Fruit fly (Drosophila melanogaster) whole organism, pupa: Measurements from ENCODE around the gene MCTS1.

Source experiments
- CG10348 ChIP-seq: fragments of 200-800 bp; sonication (Bioruptor generic); IDR thresholded peaks from 2 replicates; pipeline ENCODE4 v1.3.6; 2022; ENCODE audit warnings: missing biosample characterization, missing genetic modification characterization
- CG12605 ChIP-seq: fragments of 200-800 bp; sonication (Bioruptor generic); IDR thresholded peaks from 2 replicates; pipeline ENCODE4 v1.3.6; 2022; ENCODE audit warnings: missing biosample characterization, missing genetic modification characterization
- CG13204 ChIP-seq: fragments of 200-800 bp; sonication (Bioruptor generic); optimal IDR thresholded peaks from 2 replicates; lab custom pipeline; 2018; ENCODE audit warnings: missing biosample characterization, mild to moderate bottlenecking, missing genetic modification characterization, moderate library complexity
- CG14655 ChIP-seq: fragments of 200-800 bp; sonication (Bioruptor generic); optimal IDR thresholded peaks from 3 replicates; lab custom pipeline; 2017; ENCODE audit warnings: mild to moderate bottlenecking, missing biosample characterization, missing genetic modification reagents, missing genetic modification characterization
- CG15710 ChIP-seq: fragments of 200-800 bp; sonication (Bioruptor generic); optimal IDR thresholded peaks from 2 replicates; lab custom pipeline; 2018; ENCODE audit warnings: missing biosample characterization, mild to moderate bottlenecking, missing genetic modification characterization, moderate library complexity
- CG17806 ChIP-seq: fragments of 200-800 bp; sonication (Bioruptor generic); optimal IDR thresholded peaks from 2 replicates; lab custom pipeline; 2018; ENCODE audit warnings: missing biosample characterization, mild to moderate bottlenecking, missing genetic modification characterization, moderate library complexity
- CG32121 ChIP-seq: fragments of 200-800 bp; sonication (Bioruptor generic); IDR thresholded peaks from 2 replicates; pipeline ENCODE4 v1.3.6; 2022; ENCODE audit warnings: missing biosample characterization, missing genetic modification characterization
- CG34367 ChIP-seq: fragments of 200-800 bp; sonication (Bioruptor generic); optimal IDR thresholded peaks from 2 replicates; lab custom pipeline; 2018; ENCODE audit warnings: missing biosample characterization, mild to moderate bottlenecking, missing genetic modification characterization
- CG4496 ChIP-seq: fragments of 200-800 bp; sonication (Bioruptor generic); IDR thresholded peaks from 3 replicates; pipeline ENCODE4 v1.3.6; 2022; ENCODE audit warnings: missing biosample characterization, missing genetic modification characterization
- CG8159 ChIP-seq: fragments of 200-800 bp; sonication (Bioruptor generic); optimal IDR thresholded peaks from 3 replicates; lab custom pipeline; 2018; ENCODE audit warnings: missing biosample characterization, mild to moderate bottlenecking, missing genetic modification characterization, moderate library complexity
- CG8301 ChIP-seq: fragments of 200-800 bp; sonication (Bioruptor generic); optimal IDR thresholded peaks from 2 replicates; lab custom pipeline; 2018; ENCODE audit warnings: missing biosample characterization, mild to moderate bottlenecking, missing genetic modification characterization
- CG9948 ChIP-seq: fragments of 200-800 bp; sonication (Bioruptor generic); optimal IDR thresholded peaks from 2 replicates; lab custom pipeline; 2018; ENCODE audit warnings: missing biosample characterization, mild to moderate bottlenecking, missing genetic modification characterization, moderate library complexity
- D1 ChIP-seq: fragments of 200-800 bp; sonication (Bioruptor generic); optimal IDR thresholded peaks from 2 replicates; lab custom pipeline; 2018; ENCODE audit warnings: missing biosample characterization, mild to moderate bottlenecking, missing genetic modification characterization, moderate library complexity
- EcR ChIP-seq: fragments of 200-800 bp; sonication (Bioruptor generic); optimal IDR thresholded peaks from 3 replicates; lab custom pipeline; 2019; ENCODE audit warnings: missing biosample characterization, missing genetic modification characterization, mild to moderate bottlenecking, moderate library complexity, missing genetic modification reagents
- Ets98B ChIP-seq: fragments of 200-800 bp; sonication (Bioruptor generic); IDR thresholded peaks from 2 replicates; pipeline ENCODE4 v1.3.6; 2022; ENCODE audit warnings: missing biosample characterization, missing genetic modification characterization
- Pif1A ChIP-seq: fragments of 200-800 bp; sonication (Bioruptor generic); optimal IDR thresholded peaks from 3 replicates; lab custom pipeline; 2016; ENCODE audit warnings: missing biosample characterization, missing genetic modification characterization
- Pif1B ChIP-seq: fragments of 200-800 bp; sonication (Bioruptor generic); optimal IDR thresholded peaks from 3 replicates; lab custom pipeline; 2016; ENCODE audit warnings: missing biosample characterization, missing genetic modification characterization
- Snoo ChIP-seq: fragments of 200-800 bp; sonication (Bioruptor generic); optimal IDR thresholded peaks from 3 replicates; lab custom pipeline; 2017; ENCODE audit warnings: missing biosample characterization, mild to moderate bottlenecking, missing genetic modification characterization, inconsistent platforms
- fd96Ca ChIP-seq: fragments of 200-800 bp; sonication (Bioruptor generic); IDR thresholded peaks from 3 replicates; pipeline ENCODE4 v1.3.6; 2022; ENCODE audit warnings: missing biosample characterization, missing genetic modification characterization
- gl ChIP-seq: fragments of 200-800 bp; sonication (Bioruptor generic); optimal IDR thresholded peaks from 2 replicates; lab custom pipeline; 2018; ENCODE audit warnings: missing biosample characterization, mild to moderate bottlenecking, missing genetic modification characterization
- rn ChIP-seq: fragments of 200-800 bp; sonication (Bioruptor generic); IDR thresholded peaks from 2 replicates; pipeline ENCODE4 v1.3.6; 2022; ENCODE audit warnings: missing biosample characterization, missing genetic modification characterization

The MCTS1 gene

DNA sequence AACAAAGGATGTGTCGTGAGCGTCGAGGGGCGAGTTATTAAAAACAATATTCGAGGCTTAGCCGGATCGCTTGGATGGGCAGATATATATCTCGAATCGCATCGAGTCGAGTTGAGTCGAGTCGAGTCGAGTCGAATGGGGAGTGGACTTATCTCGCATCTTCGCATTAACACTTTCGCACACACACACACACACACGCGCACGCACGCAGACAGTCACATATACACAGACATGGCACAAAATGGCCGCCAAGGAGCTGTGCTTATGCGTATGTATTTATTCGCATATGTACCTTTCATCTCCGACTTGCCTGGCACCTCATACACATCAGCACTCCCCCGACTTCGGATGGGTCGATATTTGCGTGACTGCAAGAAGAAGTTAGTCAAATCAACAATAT is 39.8 kb upstream of the MCTS1 start:
- TF ChIP-seq fd96Ca (no peak), gl (tag; lab: Kevin White, UChicago) (no peak), CG8301 (tag; lab: Kevin White, UChicago) (no peak), CG34367 (tag; lab: Kevin White, UChicago) (no peak), Pif1B (no peak), CG17806 (tag; lab: Kevin White, UChicago) (no peak), CG32121 (GFP tag; lab: Robert Waterston, UW) (no peak), D1 (tag; lab: Kevin White, UChicago) (no peak), CG12605 (no peak), CG13204 (GFP tag; lab: Kevin White, UChicago) (no peak)
- TF ChIP-seq, all 21 proteins: peak for 0

DNA sequence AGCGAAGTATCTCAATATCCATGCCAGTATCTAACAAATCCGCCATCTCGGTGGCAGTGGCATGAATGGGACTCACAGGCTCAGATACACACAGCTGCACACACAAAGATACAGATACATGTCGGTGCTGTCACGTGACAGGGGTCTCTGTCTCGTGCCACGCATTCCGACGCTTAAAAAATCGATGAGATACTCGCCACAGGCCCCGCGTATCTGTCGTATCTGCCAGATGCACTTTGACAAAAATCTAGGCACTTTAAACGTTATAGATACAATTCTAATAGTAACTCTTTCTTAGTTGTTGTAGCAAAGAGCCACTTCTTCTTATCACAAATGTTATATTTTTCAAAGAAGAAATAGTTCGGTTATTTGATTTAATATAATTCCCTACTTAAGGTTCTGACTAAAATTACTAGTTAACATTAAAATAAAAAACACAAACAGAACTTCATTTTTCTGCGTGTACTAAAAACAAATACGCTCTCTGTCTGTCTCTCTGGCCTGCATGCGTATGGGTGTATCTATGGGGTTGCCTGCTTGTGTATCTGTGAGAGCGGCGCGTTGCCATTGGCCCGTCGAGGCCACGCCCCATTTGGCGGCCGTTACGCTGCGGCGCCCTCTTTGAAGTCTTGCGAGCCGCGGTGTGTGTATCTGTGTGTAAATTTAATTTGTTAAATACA is 36.8 kb upstream of the MCTS1 start, which contains the start of gene CG4766:
CG4766 (minus strand) TSS at position 51 of the 680 bp plus-strand sequence.
- TF ChIP-seq CG9948 (tag; lab: Kevin White, UChicago) (peak; percentile 78), CG14655 (peak; percentile 85), CG32121 (GFP tag; lab: Robert Waterston, UW) (peak; percentile 92), Snoo (tag; lab: Kevin White, UChicago) (peak; percentile 86), CG13204 (GFP tag; lab: Kevin White, UChicago) (no peak), D1 (tag; lab: Kevin White, UChicago) (no peak), Pif1A (GFP tag; lab: Kevin White, UChicago) (peak; percentile 88), CG34367 (tag; lab: Kevin White, UChicago) (peak; percentile 69), fd96Ca (peak; percentile 36; the same call in 1 of the 3 replicates), CG15710 (tag; lab: Kevin White, UChicago) (peak; percentile 83), CG4496 (GFP tag; lab: Robert Waterston, UW) (peak; percentile 86), rn (GFP tag; lab: Robert Waterston, UW) (peak; percentile 56; the same call in 1 of the 2 replicates), CG17806 (tag; lab: Kevin White, UChicago) (peak; percentile 79), CG12605 (peak; percentile 66), CG10348 (GFP tag; lab: Robert Waterston, UW) (no peak), gl (tag; lab: Kevin White, UChicago) (peak; percentile 61), CG8301 (tag; lab: Kevin White, UChicago) (peak; percentile 82), Pif1B (peak; percentile 78), EcR (GFP tag; lab: Kevin White, UChicago) (no peak), Ets98B (GFP tag; lab: Robert Waterston, UW) (peak; percentile 48; the same call in 1 of the 2 replicates), CG8159 (tag; lab: Kevin White, UChicago) (peak; percentile 86)
- TF ChIP-seq, all 21 proteins: peak for 17

DNA sequence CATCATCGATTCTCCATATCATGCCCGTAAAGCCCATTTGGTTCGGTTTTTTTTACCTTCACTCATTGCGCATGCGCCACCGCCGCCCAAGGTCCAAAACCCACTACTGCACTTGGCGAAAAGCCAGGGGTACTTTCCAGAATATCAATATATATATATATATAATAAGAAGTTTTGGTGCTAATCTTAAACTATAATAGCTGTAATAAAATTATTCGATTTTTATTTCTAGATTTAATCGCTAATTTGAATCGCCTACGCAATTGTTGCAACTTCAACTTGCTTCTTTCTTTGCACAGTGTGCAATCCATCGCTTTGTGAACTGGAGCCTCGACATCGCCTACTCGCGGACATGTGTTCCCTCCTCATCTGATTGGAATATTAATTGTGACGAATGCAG is 33.9 kb upstream of the MCTS1 start:
- peak; percentile 7 for TF ChIP-seq Pif1A (GFP tag; lab: Kevin White, UChicago)
- no peak for TF ChIP-seq CG4496 (GFP tag; lab: Robert Waterston, UW)
- peak; percentile 66 for TF ChIP-seq CG15710 (tag; lab: Kevin White, UChicago)
- 0 out of 3 replicates have a peak, but pooled peaks have one; percentile 11 for TF ChIP-seq fd96Ca
- no peak for TF ChIP-seq Ets98B (GFP tag; lab: Robert Waterston, UW)
- TF ChIP-seq Pif1B: no peak
- TF ChIP-seq CG34367 (tag; lab: Kevin White, UChicago): peak; percentile 33
- TF ChIP-seq CG9948 (tag; lab: Kevin White, UChicago): peak; percentile 47
- peak; percentile 11 for TF ChIP-seq CG8301 (tag; lab: Kevin White, UChicago)
- peak; percentile 70 for TF ChIP-seq CG8159 (tag; lab: Kevin White, UChicago)
- TF ChIP-seq D1 (tag; lab: Kevin White, UChicago): no peak
- TF ChIP-seq CG12605: no peak
- peak; percentile 13 for TF ChIP-seq CG13204 (GFP tag; lab: Kevin White, UChicago)
- no peak for TF ChIP-seq gl (tag; lab: Kevin White, UChicago)
- no peak for TF ChIP-seq CG32121 (GFP tag; lab: Robert Waterston, UW)
- TF ChIP-seq CG10348 (GFP tag; lab: Robert Waterston, UW): no peak
- peak; percentile 22 for TF ChIP-seq Snoo (tag; lab: Kevin White, UChicago)
- TF ChIP-seq rn (GFP tag; lab: Robert Waterston, UW): no peak
- no peak for TF ChIP-seq EcR (GFP tag; lab: Kevin White, UChicago)
- peak; percentile 54 for TF ChIP-seq CG14655
- peak; percentile 63 for TF ChIP-seq CG17806 (tag; lab: Kevin White, UChicago)

DNA sequence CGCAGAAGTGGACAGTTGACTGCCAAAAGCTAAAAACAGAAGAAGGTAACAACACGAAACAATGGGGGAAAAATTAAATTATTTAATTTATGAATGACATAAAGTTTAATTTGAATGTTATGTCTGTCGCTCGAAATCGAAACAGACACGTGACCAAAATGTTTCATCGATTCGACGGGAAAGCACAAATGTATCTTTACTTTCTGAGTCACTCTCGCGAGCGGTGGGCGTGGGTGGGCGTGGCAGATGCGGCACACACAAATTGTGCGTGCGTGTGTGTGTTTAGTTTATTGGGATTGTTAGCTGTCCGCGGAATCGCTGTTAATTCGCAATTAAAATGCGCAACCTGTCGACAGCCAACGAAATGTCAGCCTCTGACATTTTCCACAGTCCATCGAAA is 30.2 kb upstream of the MCTS1 start:
- no peak for TF ChIP-seq D1 (tag; lab: Kevin White, UChicago)
- TF ChIP-seq Pif1B: no peak
- no peak for TF ChIP-seq CG32121 (GFP tag; lab: Robert Waterston, UW)
- no peak for TF ChIP-seq CG10348 (GFP tag; lab: Robert Waterston, UW)
- TF ChIP-seq CG9948 (tag; lab: Kevin White, UChicago): no peak
- no peak for TF ChIP-seq CG8159 (tag; lab: Kevin White, UChicago)
- TF ChIP-seq CG4496 (GFP tag; lab: Robert Waterston, UW): no peak
- no peak for TF ChIP-seq CG34367 (tag; lab: Kevin White, UChicago)
- TF ChIP-seq CG15710 (tag; lab: Kevin White, UChicago): no peak
- no peak for TF ChIP-seq CG14655
- TF ChIP-seq gl (tag; lab: Kevin White, UChicago): no peak
- no peak for TF ChIP-seq Pif1A (GFP tag; lab: Kevin White, UChicago)
- no peak for TF ChIP-seq CG8301 (tag; lab: Kevin White, UChicago)
- no peak for TF ChIP-seq rn (GFP tag; lab: Robert Waterston, UW)
- no peak for TF ChIP-seq EcR (GFP tag; lab: Kevin White, UChicago)
- no peak for TF ChIP-seq CG13204 (GFP tag; lab: Kevin White, UChicago)
- no peak for TF ChIP-seq Ets98B (GFP tag; lab: Robert Waterston, UW)
- TF ChIP-seq CG12605: no peak
- TF ChIP-seq fd96Ca: no peak
